Worm (Caenorhabditis elegans): ENCODE measurements around the gene F59C12.3.

ce11 chrX:16613266-16613665, 3.9 kb upstream of the F59C12.3 start, which contains the start of gene ain-1:
- TF ChIP-seq nhr-10 (tag; optimal IDR thresholded peaks at IDR 0.05) (no peak), zip-11 (GFP tag; IDR thresholded peaks at IDR 0.05) (no peak), mdl-1 (tag; optimal IDR thresholded peaks at IDR 0.05) (no peak), lsy-2 (tag; optimal IDR thresholded peaks at IDR 0.05) (no peak), zip-2 (tag; optimal IDR thresholded peaks at IDR 0.05) (no peak), ceh-82 (tag; optimal IDR thresholded peaks at IDR 0.05) (no peak)
